Worm (Caenorhabditis elegans) whole organism, early embryonic: ENCODE data around the gene ift-74.

ENCODE experiments used
- B0310.2 ChIP-seq: sonication (generic microtip); optimal IDR thresholded peaks from 2 replicates; lab custom pipeline; 2016; ENCODE audit warnings: mild to moderate bottlenecking, missing genetic modification characterization, missing compliant biosample characterization
- F13C5.2 ChIP-seq: sonication (generic microtip); optimal IDR thresholded peaks from 2 replicates; lab custom pipeline; 2017; ENCODE audit warnings: mild to moderate bottlenecking, missing genetic modification characterization, inconsistent platforms, missing compliant biosample characterization
- aly-1 ChIP-seq: sonication (generic microtip); optimal IDR thresholded peaks from 2 replicates; lab custom pipeline; 2016; ENCODE audit warnings: missing genetic modification characterization, missing compliant biosample characterization
- ama-1 ChIP-seq: fragments of 150-350 bp; optimal IDR thresholded peaks from 2 replicates; lab custom pipeline; 2014
- ceh-13 ChIP-seq: fragments of 200-800 bp; sonication (Bioruptor generic); optimal IDR thresholded peaks from 2 replicates; lab custom pipeline; 2018; ENCODE audit warnings: mild to moderate bottlenecking, missing genetic modification characterization, missing compliant biosample characterization
- ceh-36 ChIP-seq: sonication (generic microtip); optimal IDR thresholded peaks from 2 replicates; lab custom pipeline; 2016; ENCODE audit warnings: missing genetic modification characterization, inconsistent platforms, missing compliant biosample characterization
- ets-7 ChIP-seq: sonication (generic microtip); optimal IDR thresholded peaks from 2 replicates; lab custom pipeline; 2016; ENCODE audit warnings: missing genotype, missing genetic modification characterization, missing compliant biosample characterization
- flt-1 ChIP-seq: fragments of 200-800 bp; sonication (Bioruptor generic); IDR thresholded peaks from 2 replicates; pipeline ENCODE4 v1.3.6; 2022; ENCODE audit warnings: missing genetic modification characterization, missing compliant biosample characterization
- hmbx-1 ChIP-seq: sonication (generic microtip); optimal IDR thresholded peaks from 2 replicates; lab custom pipeline; 2016; ENCODE audit warnings: mild to moderate bottlenecking, missing genetic modification characterization, missing compliant biosample characterization
- hmg-4 ChIP-seq: fragments of 200-800 bp; sonication (Bioruptor generic); optimal IDR thresholded peaks from 2 replicates; lab custom pipeline; 2018; ENCODE audit warnings: mild to moderate bottlenecking, missing genetic modification characterization, missing compliant biosample characterization
- hnd-1 ChIP-seq: sonication (generic microtip); optimal IDR thresholded peaks from 2 replicates; lab custom pipeline; 2016; ENCODE audit warnings: missing genetic modification characterization, missing compliant biosample characterization
- pes-1 ChIP-seq: fragments of 200-800 bp; sonication (Bioruptor generic); IDR thresholded peaks from 2 replicates; pipeline ENCODE4 v1.3.6; 2022; ENCODE audit warnings: missing genetic modification reagents, missing genetic modification characterization, missing compliant biosample characterization
- scrt-1 ChIP-seq: fragments of 200-800 bp; sonication (Bioruptor generic); IDR thresholded peaks from 2 replicates; pipeline ENCODE4 v1.3.6; 2022; ENCODE audit warnings: missing genetic modification characterization, missing compliant biosample characterization
- sea-1 ChIP-seq: fragments of 200-800 bp; sonication (Bioruptor generic); conservative IDR thresholded peaks from 2 replicates; pipeline ENCODE4 v1.3.6; 2022; ENCODE audit warnings: missing genetic modification characterization, missing compliant biosample characterization
- tbx-11 ChIP-seq: fragments of 200-800 bp; sonication (Bioruptor generic); IDR thresholded peaks from 2 replicates; pipeline ENCODE4 v1.3.6; 2022; ENCODE audit warnings: missing genetic modification characterization, missing compliant biosample characterization
- tbx-37 ChIP-seq: fragments of 200-800 bp; sonication (Bioruptor generic); conservative IDR thresholded peaks from 2 replicates; pipeline ENCODE4 v1.3.6; 2022; ENCODE audit warnings: missing genetic modification reagents, missing genetic modification characterization, missing compliant biosample characterization
- tra-4 ChIP-seq: sonication (generic microtip); optimal IDR thresholded peaks from 2 replicates; lab custom pipeline; 2017; ENCODE audit warnings: missing genetic modification characterization, missing compliant biosample characterization

ift-74 gene

ce11 chrII:6665908-6666307, 13.9 kb upstream of the ift-74 start:
- no peak for TF ChIP-seq ets-7 (tag; lab: Kevin White, UChicago)
- no peak for TF ChIP-seq ceh-36
- TF ChIP-seq tra-4 (tag; lab: Kevin White, UChicago) = no peak
- no peak for TF ChIP-seq F13C5.2 (tag; lab: Kevin White, UChicago)
- no peak for TF ChIP-seq tbx-11 (GFP tag; lab: Robert Waterston, UW)
- TF ChIP-seq aly-1 = no peak
- TF ChIP-seq ceh-13 (GFP tag; lab: Kevin White, UChicago) = no peak
- TF ChIP-seq scrt-1 = no peak
- no peak for TF ChIP-seq B0310.2
- no peak for TF ChIP-seq hnd-1 (tag; lab: Kevin White, UChicago)
- TF ChIP-seq flt-1 (GFP tag; lab: Robert Waterston, UW) = no peak
- TF ChIP-seq tbx-37 = no peak
- TF ChIP-seq pes-1 (GFP tag; lab: Robert Waterston, UW) = no peak
- TF ChIP-seq hmbx-1 (tag; lab: Kevin White, UChicago) = no peak
- TF ChIP-seq ama-1 = no peak
- no peak for TF ChIP-seq sea-1 (GFP tag; lab: Robert Waterston, UW)
- no peak for TF ChIP-seq hmg-4 (GFP tag; lab: Kevin White, UChicago)

ce11 chrII:6666598-6666997, 13.2 kb upstream of the ift-74 start, which contains the start of gene T19D12.1:
TSS of gene T19D12.1 (plus strand) at chrII:6666898.
- TF ChIP-seq tra-4 (tag; lab: Kevin White, UChicago) = no peak
- TF ChIP-seq ceh-13 (GFP tag; lab: Kevin White, UChicago) = no peak
- TF ChIP-seq ceh-36 = no peak
- no peak for TF ChIP-seq F13C5.2 (tag; lab: Kevin White, UChicago)
- no peak for TF ChIP-seq tbx-37
- no peak for TF ChIP-seq sea-1 (GFP tag; lab: Robert Waterston, UW)
- TF ChIP-seq hnd-1 (tag; lab: Kevin White, UChicago) = no peak
- no peak for TF ChIP-seq hmbx-1 (tag; lab: Kevin White, UChicago)
- TF ChIP-seq tbx-11 (GFP tag; lab: Robert Waterston, UW) = no peak
- no peak for TF ChIP-seq B0310.2
- no peak for TF ChIP-seq flt-1 (GFP tag; lab: Robert Waterston, UW)
- TF ChIP-seq scrt-1 = no peak
- TF ChIP-seq pes-1 (GFP tag; lab: Robert Waterston, UW) = no peak
- no peak for TF ChIP-seq ama-1
- no peak for TF ChIP-seq ets-7 (tag; lab: Kevin White, UChicago)

ce11 chrII:6667534-6667933, 12.3 kb upstream of the ift-74 start:
- TF ChIP-seq ama-1 (no peak), hmbx-1 (tag; lab: Kevin White, UChicago) (no peak), scrt-1 (no peak), hnd-1 (tag; lab: Kevin White, UChicago) (no peak), ceh-36 (no peak)

ce11 chrII:6668496-6668895, 11.3 kb upstream of the ift-74 start:
- TF ChIP-seq hmbx-1 (tag; lab: Kevin White, UChicago) (no peak), ceh-13 (GFP tag; lab: Kevin White, UChicago) (no peak), scrt-1 (no peak), flt-1 (GFP tag; lab: Robert Waterston, UW) (no peak), tbx-37 (no peak), hnd-1 (tag; lab: Kevin White, UChicago) (no peak), tbx-11 (GFP tag; lab: Robert Waterston, UW) (no peak), pes-1 (GFP tag; lab: Robert Waterston, UW) (no peak), sea-1 (GFP tag; lab: Robert Waterston, UW) (no peak), aly-1 (no peak), B0310.2 (no peak), tra-4 (tag; lab: Kevin White, UChicago) (no peak)

ce11 chrII:6673894-6674293, 5.9 kb upstream of the ift-74 start, which contains the start of gene H43E16.1:
TSS of gene H43E16.1 (plus strand) at chrII:6674268.
- no peak for TF ChIP-seq tra-4 (tag; lab: Kevin White, UChicago)
- no peak for TF ChIP-seq ceh-13 (GFP tag; lab: Kevin White, UChicago)
- no peak for TF ChIP-seq B0310.2
- TF ChIP-seq pes-1 (GFP tag; lab: Robert Waterston, UW) = no peak
- no peak for TF ChIP-seq hmg-4 (GFP tag; lab: Kevin White, UChicago)
- no peak for TF ChIP-seq sea-1 (GFP tag; lab: Robert Waterston, UW)
- no peak for TF ChIP-seq scrt-1
- TF ChIP-seq ama-1 = no peak
- no peak for TF ChIP-seq aly-1
- TF ChIP-seq ets-7 (tag; lab: Kevin White, UChicago) = no peak
- no peak for TF ChIP-seq F13C5.2 (tag; lab: Kevin White, UChicago)
- no peak for TF ChIP-seq hmbx-1 (tag; lab: Kevin White, UChicago)
- no peak for TF ChIP-seq hnd-1 (tag; lab: Kevin White, UChicago)
- TF ChIP-seq flt-1 (GFP tag; lab: Robert Waterston, UW) = no peak

- TF ChIP-seq tbx-37 = no peak
These were observed 1.7 kb downstream of the ift-74 start for ce11 chrII:6681478-6681877.

ce11 chrII:6682918-6683317, 3.1 kb downstream of the ift-74 start:
- no peak for TF ChIP-seq ama-1
- TF ChIP-seq F13C5.2 (tag; lab: Kevin White, UChicago) = no peak
- TF ChIP-seq ceh-36 = no peak
- TF ChIP-seq sea-1 (GFP tag; lab: Robert Waterston, UW) = no peak
- TF ChIP-seq pes-1 (GFP tag; lab: Robert Waterston, UW) = no peak
- TF ChIP-seq flt-1 (GFP tag; lab: Robert Waterston, UW) = no peak
- TF ChIP-seq ets-7 (tag; lab: Kevin White, UChicago) = no peak
- no peak for TF ChIP-seq aly-1
- TF ChIP-seq hmbx-1 (tag; lab: Kevin White, UChicago) = no peak
- no peak for TF ChIP-seq hnd-1 (tag; lab: Kevin White, UChicago)
- TF ChIP-seq ceh-13 (GFP tag; lab: Kevin White, UChicago) = no peak
- TF ChIP-seq B0310.2 = no peak
- no peak for TF ChIP-seq tra-4 (tag; lab: Kevin White, UChicago)
- TF ChIP-seq tbx-37 = no peak
- no peak for TF ChIP-seq hmg-4 (GFP tag; lab: Kevin White, UChicago)
- TF ChIP-seq tbx-11 (GFP tag; lab: Robert Waterston, UW) = no peak
- TF ChIP-seq scrt-1 = no peak
